Worm (Caenorhabditis elegans) whole organism, young adult: Measurements from ENCODE around the gene lrr-1.

Experiments used
- F49E8.2 ChIP-seq: sonication (generic microtip); optimal IDR thresholded peaks from 3 replicates; lab custom pipeline; 2017; ENCODE audit warnings: missing genetic modification characterization, mild to moderate bottlenecking, missing compliant biosample characterization, antibody characterized with exemption, moderate library complexity; ENCODE audit not compliant: insufficient read depth
- F55B11.4 ChIP-seq: sonication (generic microtip); optimal IDR thresholded peaks from 2 replicates; lab custom pipeline; 2016; ENCODE audit warnings: missing compliant biosample characterization, missing genetic modification characterization, borderline replicate concordance; ENCODE audit not compliant: insufficient read depth
- nfyb-1 ChIP-seq: fragments of 200-800 bp; sonication (Bioruptor generic); IDR thresholded peaks from 2 replicates; pipeline ENCODE4 v1.3.6; 2022; ENCODE audit warnings: missing genetic modification reagents, missing genetic modification characterization, missing compliant biosample characterization
- snpc-4 ChIP-seq, 5 experiments: fragments of 150-350 bp in 1 of 5; sonication (generic microtip) in 4 of 5; optimal IDR thresholded peaks; 2 replicates each; lab custom pipeline; 2014 to 2018; ENCODE audit warnings: missing genetic modification characterization in 5 of 5, missing biosample characterization in 3 of 5, antibody characterized with exemption in 2 of 5, mild to moderate bottlenecking in 2 of 5, missing compliant biosample characterization in 2 of 5, missing genotype in 2 of 5, moderate library complexity in 2 of 5, missing genetic modification reagents in 1 of 5
- ztf-18 ChIP-seq: sonication (generic microtip); optimal IDR thresholded peaks from 2 replicates; lab custom pipeline; 2016; ENCODE audit warnings: missing genotype, mild to moderate bottlenecking, missing genetic modification characterization, missing compliant biosample characterization

- TF ChIP-seq ztf-18 (tag; lab: Kevin White, UChicago): peak; percentile 5
- TF ChIP-seq F55B11.4 (tag; lab: Kevin White, UChicago): no peak
- no peak for TF ChIP-seq F49E8.2 (tag; lab: Kevin White, UChicago)
- peak; percentile 74 for TF ChIP-seq nfyb-1 (GFP tag; lab: Robert Waterston, UW)
- no peak for TF ChIP-seq snpc-4 (GFP tag; optimal IDR thresholded peaks at IDR 0.05; lab: Kevin White, UChicago)
- TF ChIP-seq snpc-4 (tag; optimal IDR thresholded peaks at IDR 0.05; lab: Kevin White, UChicago): peak in 1 of 4 experiments; percentile 46
Observed at ce11 chrII:4999122-4999521, 37.1 kb downstream of the lrr-1 start, which contains the start of gene citk-2.
